Worm (Caenorhabditis elegans) whole organism, early embryonic: ENCODE measurements around the gene F08G12.5.

Experiments used
- F13C5.2 ChIP-seq: sonication (generic microtip); optimal IDR thresholded peaks from 2 replicates; lab custom pipeline; 2017; ENCODE audit warnings: mild to moderate bottlenecking, missing genetic modification characterization, inconsistent platforms, missing compliant biosample characterization
- ama-1 ChIP-seq: fragments of 150-350 bp; optimal IDR thresholded peaks from 2 replicates; lab custom pipeline; 2014
- ceh-13 ChIP-seq: fragments of 200-800 bp; sonication (Bioruptor generic); optimal IDR thresholded peaks from 2 replicates; lab custom pipeline; 2018; ENCODE audit warnings: mild to moderate bottlenecking, missing genetic modification characterization, missing compliant biosample characterization
- ets-7 ChIP-seq: sonication (generic microtip); optimal IDR thresholded peaks from 2 replicates; lab custom pipeline; 2016; ENCODE audit warnings: missing genotype, missing genetic modification characterization, missing compliant biosample characterization
- flt-1 ChIP-seq: fragments of 200-800 bp; sonication (Bioruptor generic); IDR thresholded peaks from 2 replicates; pipeline ENCODE4 v1.3.6; 2022; ENCODE audit warnings: missing genetic modification characterization, missing compliant biosample characterization
- hmbx-1 ChIP-seq: sonication (generic microtip); optimal IDR thresholded peaks from 2 replicates; lab custom pipeline; 2016; ENCODE audit warnings: mild to moderate bottlenecking, missing genetic modification characterization, missing compliant biosample characterization
- hmg-4 ChIP-seq: fragments of 200-800 bp; sonication (Bioruptor generic); optimal IDR thresholded peaks from 2 replicates; lab custom pipeline; 2018; ENCODE audit warnings: mild to moderate bottlenecking, missing genetic modification characterization, missing compliant biosample characterization
- hnd-1 ChIP-seq: sonication (generic microtip); optimal IDR thresholded peaks from 2 replicates; lab custom pipeline; 2016; ENCODE audit warnings: missing genetic modification characterization, missing compliant biosample characterization
- pes-1 ChIP-seq: fragments of 200-800 bp; sonication (Bioruptor generic); IDR thresholded peaks from 2 replicates; pipeline ENCODE4 v1.3.6; 2022; ENCODE audit warnings: missing genetic modification reagents, missing genetic modification characterization, missing compliant biosample characterization
- sea-1 ChIP-seq: fragments of 200-800 bp; sonication (Bioruptor generic); conservative IDR thresholded peaks from 2 replicates; pipeline ENCODE4 v1.3.6; 2022; ENCODE audit warnings: missing genetic modification characterization, missing compliant biosample characterization
- tbx-11 ChIP-seq: fragments of 200-800 bp; sonication (Bioruptor generic); IDR thresholded peaks from 2 replicates; pipeline ENCODE4 v1.3.6; 2022; ENCODE audit warnings: missing genetic modification characterization, missing compliant biosample characterization
- tbx-37 ChIP-seq: fragments of 200-800 bp; sonication (Bioruptor generic); conservative IDR thresholded peaks from 2 replicates; pipeline ENCODE4 v1.3.6; 2022; ENCODE audit warnings: missing genetic modification reagents, missing genetic modification characterization, missing compliant biosample characterization
- tra-4 ChIP-seq: sonication (generic microtip); optimal IDR thresholded peaks from 2 replicates; lab custom pipeline; 2017; ENCODE audit warnings: missing genetic modification characterization, missing compliant biosample characterization

ce11 chrX:11266711-11267110 is 43.4 kb downstream of the F08G12.5 start, which contains the start of gene C03A3.9:
- no peak for TF ChIP-seq tra-4 (tag; lab: Kevin White, UChicago)
- no peak for TF ChIP-seq hmbx-1 (tag; lab: Kevin White, UChicago)
- no peak for TF ChIP-seq hmg-4 (GFP tag; lab: Kevin White, UChicago)
- TF ChIP-seq ama-1 (lab: Kevin White, UChicago), result no peak
- TF ChIP-seq tbx-11, result no peak
- TF ChIP-seq tbx-37, result no peak
- TF ChIP-seq ceh-13 (GFP tag; lab: Kevin White, UChicago), result no peak
- TF ChIP-seq flt-1 (GFP tag; lab: Robert Waterston, UW), result no peak
- no peak for TF ChIP-seq sea-1
- TF ChIP-seq F13C5.2 (tag; lab: Kevin White, UChicago), result no peak
- no peak for TF ChIP-seq ets-7
- TF ChIP-seq hnd-1 (tag; lab: Kevin White, UChicago), result no peak
- no peak for TF ChIP-seq pes-1
